Fruit fly (Drosophila melanogaster) whole organism, embryonic: ENCODE measurements around the gene CG45099.

Experiments
- Antp ChIP-seq: fragments of 200-800 bp; sonication (Bioruptor generic); optimal IDR thresholded peaks from 3 replicates; lab custom pipeline; 2016; ENCODE audit warnings: missing biosample characterization, missing genetic modification characterization
- CG10543 ChIP-seq: fragments of 200-800 bp; sonication (Bioruptor generic); optimal IDR thresholded peaks from 3 replicates; lab custom pipeline; 2017; ENCODE audit warnings: missing biosample characterization, mild to moderate bottlenecking, missing genetic modification characterization, moderate library complexity
- CG12659 ChIP-seq: fragments of 200-800 bp; sonication (Bioruptor generic); optimal IDR thresholded peaks from 3 replicates; lab custom pipeline; 2017; ENCODE audit warnings: mild to moderate bottlenecking, missing biosample characterization, missing genetic modification reagents, missing genetic modification characterization
- CG12942 ChIP-seq: fragments of 200-800 bp; sonication (Bioruptor generic); optimal IDR thresholded peaks from 3 replicates; lab custom pipeline; 2016; ENCODE audit warnings: missing biosample characterization, missing genetic modification characterization
- CG13123 ChIP-seq: fragments of 200-800 bp; sonication (Bioruptor generic); optimal IDR thresholded peaks from 2 replicates; lab custom pipeline; 2016; ENCODE audit warnings: missing biosample characterization, missing genetic modification characterization
- CG14667 ChIP-seq: fragments of 200-800 bp; sonication (Bioruptor generic); IDR thresholded peaks from 2 replicates; pipeline ENCODE4 v1.3.6; 2022; ENCODE audit warnings: missing biosample characterization, missing genetic modification characterization
- CG1529 ChIP-seq: fragments of 200-800 bp; sonication (Bioruptor generic); optimal IDR thresholded peaks from 3 replicates; lab custom pipeline; 2018; ENCODE audit warnings: missing biosample characterization, missing genetic modification characterization
- CG15479 ChIP-seq: fragments of 200-800 bp; sonication (Bioruptor generic); optimal IDR thresholded peaks from 3 replicates; lab custom pipeline; 2019; ENCODE audit warnings: missing biosample characterization, mild to moderate bottlenecking, missing genetic modification characterization, moderate library complexity
- CG17802 ChIP-seq: fragments of 200-800 bp; sonication (Bioruptor generic); optimal IDR thresholded peaks from 2 replicates; lab custom pipeline; 2018; ENCODE audit warnings: missing biosample characterization, mild to moderate bottlenecking, missing genetic modification characterization, moderate library complexity
- CG32532 ChIP-seq: fragments of 200-800 bp; sonication (Bioruptor generic); IDR thresholded peaks from 2 replicates; pipeline ENCODE4 v1.3.6; 2022; ENCODE audit warnings: missing biosample characterization, missing genetic modification characterization
- CG33557 ChIP-seq: fragments of 200-800 bp; sonication (Bioruptor generic); optimal IDR thresholded peaks from 2 replicates; lab custom pipeline; 2019; ENCODE audit warnings: missing biosample characterization, mild to moderate bottlenecking, missing genetic modification characterization, moderate library complexity
- CG6765 ChIP-seq: fragments of 200-800 bp; sonication (Bioruptor generic); optimal IDR thresholded peaks from 3 replicates; lab custom pipeline; 2017; ENCODE audit warnings: missing biosample characterization, mild to moderate bottlenecking, missing genetic modification characterization
- CG7786 ChIP-seq: fragments of 200-800 bp; sonication (Bioruptor generic); optimal IDR thresholded peaks from 2 replicates; lab custom pipeline; 2016; ENCODE audit warnings: missing biosample characterization, missing genetic modification characterization
- CG7839 ChIP-seq: fragments of 200-800 bp; sonication (Bioruptor generic); optimal IDR thresholded peaks from 3 replicates; lab custom pipeline; 2018; ENCODE audit warnings: missing biosample characterization, mild to moderate bottlenecking, missing genetic modification characterization, moderate library complexity
- CG8281 ChIP-seq: fragments of 200-800 bp; sonication (Bioruptor generic); optimal IDR thresholded peaks from 2 replicates; lab custom pipeline; 2018; ENCODE audit warnings: missing biosample characterization, mild to moderate bottlenecking, missing genetic modification characterization, moderate library complexity
- CG8388 ChIP-seq: fragments of 200-800 bp; sonication (Bioruptor generic); optimal IDR thresholded peaks from 2 replicates; lab custom pipeline; 2019; ENCODE audit warnings: missing biosample characterization, mild to moderate bottlenecking, missing genetic modification characterization, moderate library complexity
- CG9215 ChIP-seq: fragments of 200-800 bp; sonication (Bioruptor generic); IDR thresholded peaks from 2 replicates; pipeline ENCODE4 v1.3.6; 2022; ENCODE audit warnings: missing biosample characterization, missing genetic modification characterization
- CG9932 ChIP-seq: fragments of 200-800 bp; sonication (Bioruptor generic); IDR thresholded peaks from 2 replicates; pipeline ENCODE4 v1.3.6; 2022; ENCODE audit warnings: missing biosample characterization, missing genetic modification characterization
- CoRest ChIP-seq: fragments of 200-800 bp; sonication (Bioruptor generic); optimal IDR thresholded peaks from 3 replicates; lab custom pipeline; 2018; ENCODE audit warnings: missing biosample characterization, mild to moderate bottlenecking, missing genetic modification characterization, moderate library complexity
- Dip2 ChIP-seq: fragments of 200-800 bp; sonication (Bioruptor generic); IDR thresholded peaks from 2 replicates; pipeline ENCODE4 v1.3.6; 2022; ENCODE audit warnings: missing biosample characterization, missing genetic modification characterization
- Doc3 ChIP-seq: fragments of 200-800 bp; sonication (Bioruptor generic); IDR thresholded peaks from 3 replicates; pipeline ENCODE4 v1.3.6; 2022; ENCODE audit warnings: missing biosample characterization, missing genetic modification characterization; ENCODE audit not compliant: partially characterized antibody
- Ets65A ChIP-seq: fragments of 200-800 bp; sonication (Bioruptor generic); peaks from one replicate; lab custom pipeline; 2016; ENCODE audit warnings: missing biosample characterization, missing genetic modification characterization
- H2.0 ChIP-seq: fragments of 200-800 bp; sonication (Bioruptor generic); IDR thresholded peaks from 2 replicates; pipeline ENCODE4 v1.3.6; 2022; ENCODE audit warnings: missing biosample characterization, missing genetic modification characterization
- Hand ChIP-seq: fragments of 200-800 bp; sonication (Bioruptor generic); optimal IDR thresholded peaks from 2 replicates; lab custom pipeline; 2017; ENCODE audit warnings: mild to moderate bottlenecking, missing biosample characterization, missing genetic modification reagents, missing genetic modification characterization
- Med ChIP-seq: fragments of 200-800 bp; sonication (Bioruptor generic); peaks from one replicate; lab custom pipeline; 2016; ENCODE audit warnings: missing biosample characterization, missing genetic modification characterization, mild to moderate bottlenecking, inconsistent platforms, moderate library complexity
- Oaz ChIP-seq: fragments of 200-800 bp; sonication (Bioruptor generic); IDR thresholded peaks from 2 replicates; pipeline ENCODE4 v1.3.6; 2022; ENCODE audit warnings: missing biosample characterization, missing genetic modification characterization
- Pdp1 ChIP-seq, 2 experiments: fragments of 200-800 bp; sonication (Bioruptor generic); optimal IDR thresholded peaks; 3 replicates each; lab custom pipeline; 2016; ENCODE audit warnings: missing biosample characterization in 2 of 2, missing genetic modification characterization in 2 of 2, mild to moderate bottlenecking in 1 of 2, moderate library complexity in 1 of 2
- Xbp1 ChIP-seq: fragments of 200-800 bp; sonication (Bioruptor generic); optimal IDR thresholded peaks from 3 replicates; lab custom pipeline; 2016; ENCODE audit warnings: missing biosample characterization, mild to moderate bottlenecking, missing genetic modification characterization
- cad ChIP-seq: fragments of >200 bp; optimal IDR thresholded peaks from 2 replicates; lab custom pipeline; 2017; ENCODE audit warnings: missing biosample characterization, missing genetic modification characterization
- cas ChIP-seq: fragments of 200-800 bp; sonication (Bioruptor generic); IDR thresholded peaks from 2 replicates; pipeline ENCODE4 v1.3.6; 2022; ENCODE audit warnings: missing biosample characterization, missing genetic modification characterization
- crc ChIP-seq: fragments of 200-800 bp; sonication (Bioruptor generic); optimal IDR thresholded peaks from 2 replicates; lab custom pipeline; 2016; ENCODE audit warnings: missing biosample characterization, missing genetic modification characterization
- crp ChIP-seq, 2 experiments: fragments of 200-800 bp; sonication (Bioruptor generic); optimal IDR thresholded peaks; 2 replicates in 1 of 2; 3 replicates in 1 of 2; lab custom pipeline; 2017; ENCODE audit warnings: missing biosample characterization in 2 of 2, missing genetic modification characterization in 2 of 2, mild to moderate bottlenecking in 1 of 2, moderate library complexity in 1 of 2
- dysf ChIP-seq: fragments of 200-800 bp; sonication (Bioruptor generic); IDR thresholded peaks from 3 replicates; pipeline ENCODE4 v1.3.6; 2022; ENCODE audit warnings: missing biosample characterization, missing genetic modification characterization
- en ChIP-seq: fragments of 200-800 bp; sonication (Bioruptor generic); optimal IDR thresholded peaks from 2 replicates; lab custom pipeline; 2016; ENCODE audit warnings: missing biosample characterization, missing genetic modification characterization
- ewg ChIP-seq: fragments of 200-800 bp; sonication (Bioruptor generic); optimal IDR thresholded peaks from 3 replicates; lab custom pipeline; 2017; ENCODE audit warnings: mild to moderate bottlenecking, missing biosample characterization, missing genetic modification reagents, missing genetic modification characterization
- fd102C ChIP-seq: fragments of 200-800 bp; sonication (Bioruptor generic); optimal IDR thresholded peaks from 2 replicates; lab custom pipeline; 2018; ENCODE audit warnings: missing biosample characterization, mild to moderate bottlenecking, missing genetic modification characterization, moderate library complexity
- fd96Cb ChIP-seq: fragments of 200-800 bp; sonication (Bioruptor generic); optimal IDR thresholded peaks from 2 replicates; lab custom pipeline; 2018; ENCODE audit warnings: missing biosample characterization, mild to moderate bottlenecking, missing genetic modification characterization, moderate library complexity
- jing ChIP-seq: fragments of 200-800 bp; sonication (Bioruptor generic); optimal IDR thresholded peaks from 2 replicates; lab custom pipeline; 2018; ENCODE audit warnings: missing biosample characterization, mild to moderate bottlenecking, missing genetic modification characterization
- lbe ChIP-seq: fragments of 200-800 bp; sonication (Bioruptor generic); optimal IDR thresholded peaks from 2 replicates; lab custom pipeline; 2016; ENCODE audit warnings: missing biosample characterization, mild to moderate bottlenecking, missing genetic modification characterization
- lola ChIP-seq, 3 experiments: fragments of >200 bp in 2 of 3; fragments of 200-800 bp in 1 of 3; sonication (Bioruptor generic) in 1 of 3; optimal IDR thresholded peaks; 2 replicates each; lab custom pipeline; 2017 to 2019; ENCODE audit warnings: missing biosample characterization in 3 of 3, missing genetic modification characterization in 3 of 3, mild to moderate bottlenecking in 1 of 3, moderate library complexity in 1 of 3
- maf-S ChIP-seq: fragments of 200-800 bp; sonication (Bioruptor generic); optimal IDR thresholded peaks from 2 replicates; lab custom pipeline; 2016; ENCODE audit warnings: missing biosample characterization, missing genetic modification characterization
- oc ChIP-seq: fragments of 200-800 bp; sonication (Bioruptor generic); optimal IDR thresholded peaks from 2 replicates; lab custom pipeline; 2018; ENCODE audit warnings: missing biosample characterization, mild to moderate bottlenecking, missing genetic modification characterization, moderate library complexity
- otp ChIP-seq: fragments of 200-800 bp; sonication (Bioruptor generic); IDR thresholded peaks from 3 replicates; pipeline ENCODE4, ENCODE4 v1.3.6; 2022; ENCODE audit warnings: missing biosample characterization, missing genetic modification characterization
- pfk ChIP-seq: fragments of 200-800 bp; sonication (Bioruptor generic); optimal IDR thresholded peaks from 2 replicates; lab custom pipeline; 2018; ENCODE audit warnings: missing biosample characterization, mild to moderate bottlenecking, missing genetic modification characterization, moderate library complexity
- so ChIP-seq: fragments of 200-800 bp; sonication (Bioruptor generic); IDR thresholded peaks from 3 replicates; pipeline ENCODE4 v1.3.6; 2022; ENCODE audit warnings: missing biosample characterization, missing genetic modification characterization
- sqz ChIP-seq: fragments of 200-800 bp; sonication (Bioruptor generic); optimal IDR thresholded peaks from 3 replicates; lab custom pipeline; 2018; ENCODE audit warnings: missing biosample characterization, mild to moderate bottlenecking, missing genetic modification characterization
- vfl ChIP-seq: fragments of 200-800 bp; sonication (Bioruptor generic); optimal IDR thresholded peaks from 2 replicates; lab custom pipeline; 2016; ENCODE audit warnings: missing biosample characterization, missing genetic modification characterization
- wdn ChIP-seq: fragments of 200-800 bp; sonication (Bioruptor generic); IDR thresholded peaks from 2 replicates; pipeline ENCODE4 v1.3.6; 2022; ENCODE audit warnings: missing biosample characterization, missing genetic modification characterization
- zfh1 ChIP-seq: fragments of 200-800 bp; sonication (Bioruptor generic); IDR thresholded peaks from 3 replicates; pipeline ENCODE4 v1.3.6; 2022; ENCODE audit warnings: missing biosample characterization, missing genetic modification characterization
- zfh2 ChIP-seq: fragments of 200-800 bp; sonication (Bioruptor generic); optimal IDR thresholded peaks from 2 replicates; lab custom pipeline; 2016; ENCODE audit warnings: missing biosample characterization, missing genetic modification characterization

Gene CG45099

dm6 chr3R:22041625-22042282, 7.7 kb upstream of the CG45099 start, which contains the start of gene how:
Gene how, plus strand, starts transcription at chr3R:22042191.
- TF ChIP-seq Med (GFP tag; lab: Kevin White, UChicago) (peak; percentile 84), CG14667 (no peak), CG6765 (GFP tag; lab: Kevin White, UChicago) (peak; percentile 29), cas (no peak), CG7839 (tag; lab: Kevin White, UChicago) (no peak), lola (GFP tag; optimal IDR thresholded peaks at IDR 0.05; lab: Kevin White, UChicago) (no peak), CG9215 (GFP tag; lab: Robert Waterston, UW) (no peak), oc (tag; lab: Kevin White, UChicago) (peak; percentile 21), so (GFP tag; lab: Robert Waterston, UW) (peak; percentile 48; the same call in 1 of the 3 replicates), CG7786 (GFP tag; lab: Kevin White, UChicago) (no peak), fd102C (GFP tag; lab: Kevin White, UChicago) (no peak), vfl (GFP tag; lab: Kevin White, UChicago) (no peak), CG12659 (GFP tag; lab: Kevin White, UChicago) (no peak), CG8388 (GFP tag; lab: Kevin White, UChicago) (peak; percentile 8), CG1529 (GFP tag; lab: Kevin White, UChicago) (no peak), CG13123 (GFP tag; lab: Kevin White, UChicago) (no peak), Hand (GFP tag; lab: Kevin White, UChicago) (peak; percentile 24), wdn (GFP tag; lab: Robert Waterston, UW) (no peak), cad (GFP tag; lab: Kevin White, UChicago) (no peak), CG32532 (0 out of 2 replicates have a peak, but pooled peaks have one; percentile 5), CoRest (tag; lab: Kevin White, UChicago) (peak; percentile 56), jing (GFP tag; lab: Kevin White, UChicago) (no peak), Ets65A (GFP tag; lab: Kevin White, UChicago) (peak; percentile 79), Antp (GFP tag; lab: Kevin White, UChicago) (peak; percentile 23), Pdp1 (GFP tag; optimal IDR thresholded peaks at IDR 0.05; lab: Kevin White, UChicago) (peak; percentile 32 to 33), Doc3 (no peak), H2.0 (GFP tag; lab: Robert Waterston, UW) (no peak), otp (no peak), zfh1 (GFP tag; lab: Robert Waterston, UW) (peak; percentile 41; the same call in 1 of the 3 replicates), Oaz (GFP tag; lab: Robert Waterston, UW) (no peak), en (no peak), maf-S (no peak), lbe (peak; percentile 3), sqz (peak; percentile 43), ewg (GFP tag; lab: Kevin White, UChicago) (no peak), crp (GFP tag; optimal IDR thresholded peaks at IDR 0.05; lab: Kevin White, UChicago) (peak in 1 of 2 experiments; percentile 45), CG9932 (peak; percentile 39; the same call in 1 of the 2 replicates), crc (GFP tag; lab: Kevin White, UChicago) (no peak), zfh2 (GFP tag; lab: Kevin White, UChicago) (no peak), Dip2 (GFP tag; lab: Robert Waterston, UW) (no peak), CG12942 (no peak), CG33557 (peak; percentile 43), CG10543 (GFP tag; lab: Kevin White, UChicago) (peak; percentile 20), CG15479 (GFP tag; lab: Kevin White, UChicago) (peak; percentile 74), pfk (GFP tag; lab: Kevin White, UChicago) (no peak), CG17802 (tag; lab: Kevin White, UChicago) (no peak), fd96Cb (no peak), dysf (GFP tag; lab: Robert Waterston, UW) (no peak), Xbp1 (GFP tag; lab: Kevin White, UChicago) (peak; percentile 27), CG8281 (tag; lab: Kevin White, UChicago) (no peak)
